Fruit fly (Drosophila melanogaster) whole organism, adult: ENCODE measurements around the gene crim.

Experiments
- CG1620 ChIP-seq: fragments of 200-800 bp; sonication (Bioruptor generic); optimal IDR thresholded peaks from 2 replicates; lab custom pipeline; 2016; ENCODE audit warnings: missing biosample characterization, missing genetic modification characterization
- CG5204 ChIP-seq: fragments of 200-800 bp; sonication (Bioruptor generic); optimal IDR thresholded peaks from 2 replicates; lab custom pipeline; 2016; ENCODE audit warnings: missing biosample characterization, missing genetic modification characterization
- CG7101 ChIP-seq: fragments of 200-800 bp; sonication (Bioruptor generic); optimal IDR thresholded peaks from 2 replicates; lab custom pipeline; 2018; ENCODE audit warnings: missing biosample characterization, mild to moderate bottlenecking, missing genetic modification characterization, moderate library complexity
- Clk ChIP-seq: fragments of 200-800 bp; sonication (Bioruptor generic); optimal IDR thresholded peaks from 2 replicates; lab custom pipeline; 2017; ENCODE audit warnings: missing biosample characterization, missing genetic modification characterization
- Crg-1 ChIP-seq: fragments of 200-800 bp; sonication (Bioruptor generic); optimal IDR thresholded peaks from 2 replicates; lab custom pipeline; 2016; ENCODE audit warnings: missing biosample characterization, missing genetic modification characterization
- Hr96 ChIP-seq: fragments of 200-800 bp; sonication (Bioruptor generic); optimal IDR thresholded peaks from 2 replicates; lab custom pipeline; 2016; ENCODE audit warnings: missing biosample characterization, missing genetic modification characterization
- Mnt ChIP-seq: fragments of 200-800 bp; sonication (Bioruptor generic); optimal IDR thresholded peaks from 2 replicates; lab custom pipeline; 2016; ENCODE audit warnings: missing biosample characterization, mild to moderate bottlenecking, missing genetic modification characterization
- bab1 ChIP-seq: fragments of 200-800 bp; sonication (Bioruptor generic); optimal IDR thresholded peaks from 3 replicates; lab custom pipeline; 2019; ENCODE audit warnings: missing biosample characterization, mild to moderate bottlenecking, missing genetic modification characterization, moderate library complexity
- cic ChIP-seq: fragments of 200-800 bp; sonication (Bioruptor generic); optimal IDR thresholded peaks from 2 replicates; lab custom pipeline; 2017; ENCODE audit warnings: missing biosample characterization, mild to moderate bottlenecking, missing genetic modification characterization, moderate library complexity
- cnc ChIP-seq, 2 experiments: fragments of >200 bp; optimal IDR thresholded peaks; 2 replicates each; lab custom pipeline; 2017
- pad ChIP-seq: fragments of 200-800 bp; sonication (Bioruptor generic); optimal IDR thresholded peaks from 3 replicates; lab custom pipeline; 2017; ENCODE audit warnings: missing biosample characterization, missing genetic modification characterization, mild to moderate bottlenecking, moderate library complexity, missing genetic modification reagents

dm6 chr3L:11695063-11695462 is 16.1 kb downstream of the crim start:
- TF ChIP-seq cnc (optimal IDR thresholded peaks at IDR 0.05; lab: Kevin White, UChicago) (no peak), Mnt (GFP tag; lab: Kevin White, UChicago) (no peak), pad (no peak), CG1620 (GFP tag; lab: Kevin White, UChicago) (no peak), CG7101 (tag; lab: Kevin White, UChicago) (no peak), Hr96 (GFP tag; lab: Kevin White, UChicago) (no peak), cic (no peak), Crg-1 (GFP tag; lab: Kevin White, UChicago) (no peak), CG5204 (no peak), bab1 (GFP tag; lab: Kevin White, UChicago) (no peak), Clk (no peak)
